Fruit fly (Drosophila melanogaster) whole organism, prepupa: ENCODE measurements around the gene CG42680.
A peak's percentile ranks its signal among the peaks of the same experiment; 100 is the strongest.

Experiments
- Blimp-1 ChIP-seq: fragments of 200-800 bp; sonication (Bioruptor generic); optimal IDR thresholded peaks from 3 replicates; lab custom pipeline; 2017; ENCODE audit warnings: missing biosample characterization, missing genetic modification characterization, mild to moderate bottlenecking, moderate library complexity, missing genetic modification reagents
- CG10631 ChIP-seq: fragments of 200-800 bp; sonication (Bioruptor generic); optimal IDR thresholded peaks from 2 replicates; lab custom pipeline; 2016; ENCODE audit warnings: missing biosample characterization, missing genetic modification characterization
- CG10669 ChIP-seq: fragments of 200-800 bp; sonication (Bioruptor generic); optimal IDR thresholded peaks from 3 replicates; lab custom pipeline; 2018; ENCODE audit warnings: missing biosample characterization, mild to moderate bottlenecking, missing genetic modification characterization, moderate library complexity
- CG11294 ChIP-seq: fragments of 200-800 bp; sonication (Bioruptor generic); IDR thresholded peaks from 2 replicates; pipeline ENCODE4 v1.3.6; 2022; ENCODE audit warnings: missing biosample characterization, missing genetic modification characterization
- CG11762 ChIP-seq: fragments of 200-800 bp; sonication (Bioruptor generic); optimal IDR thresholded peaks from 3 replicates; lab custom pipeline; 2016; ENCODE audit warnings: missing biosample characterization, missing genetic modification characterization; ENCODE audit not compliant: insufficient read depth
- CG15336 ChIP-seq: fragments of 200-800 bp; sonication (Bioruptor generic); IDR thresholded peaks from 2 replicates; pipeline ENCODE4 v1.3.6; 2022; ENCODE audit warnings: missing biosample characterization, missing genetic modification characterization
- CG1621 ChIP-seq: fragments of 200-800 bp; sonication (Bioruptor generic); optimal IDR thresholded peaks from 3 replicates; lab custom pipeline; 2018; ENCODE audit warnings: missing biosample characterization, mild to moderate bottlenecking, missing genetic modification characterization
- CG3032 ChIP-seq: fragments of 200-800 bp; optimal IDR thresholded peaks from 2 replicates; lab custom pipeline; 2019; ENCODE audit warnings: missing biosample characterization, mild to moderate bottlenecking, missing genetic modification characterization, moderate library complexity
- CG32006 ChIP-seq: fragments of 200-800 bp; sonication (Bioruptor generic); optimal IDR thresholded peaks from 3 replicates; lab custom pipeline; 2017; ENCODE audit warnings: missing biosample characterization, mild to moderate bottlenecking, missing genetic modification characterization
- CG3919 ChIP-seq: fragments of 200-800 bp; sonication (Bioruptor generic); optimal IDR thresholded peaks from 3 replicates; lab custom pipeline; 2016; ENCODE audit warnings: missing biosample characterization, missing genetic modification characterization
- CG4318 ChIP-seq: fragments of 200-800 bp; sonication (Bioruptor generic); optimal IDR thresholded peaks from 3 replicates; lab custom pipeline; 2017; ENCODE audit warnings: missing biosample characterization, mild to moderate bottlenecking, missing genetic modification characterization
- CG6163 ChIP-seq: fragments of 200-800 bp; sonication (Bioruptor generic); IDR thresholded peaks from 3 replicates; pipeline ENCODE4 v1.3.6; 2022; ENCODE audit warnings: missing biosample characterization, missing genetic modification characterization
- CG6276 ChIP-seq: fragments of 200-800 bp; sonication (Bioruptor generic); optimal IDR thresholded peaks from 2 replicates; lab custom pipeline; 2017; ENCODE audit warnings: missing biosample characterization, mild to moderate bottlenecking, missing genetic modification characterization
- CG6792 ChIP-seq: fragments of 200-800 bp; sonication (Bioruptor generic); optimal IDR thresholded peaks from 3 replicates; lab custom pipeline; 2016; ENCODE audit warnings: missing biosample characterization, missing genetic modification characterization
- CG8119 ChIP-seq: fragments of 200-800 bp; sonication (Bioruptor generic); IDR thresholded peaks from 3 replicates; pipeline ENCODE4 v1.3.6; 2022; ENCODE audit warnings: missing biosample characterization, missing genetic modification characterization
- CG8319 ChIP-seq: fragments of 200-800 bp; sonication (Bioruptor generic); optimal IDR thresholded peaks from 3 replicates; lab custom pipeline; 2016; ENCODE audit warnings: missing biosample characterization, missing genetic modification characterization
- Eip75B ChIP-seq: fragments of 200-800 bp; sonication (Bioruptor generic); optimal IDR thresholded peaks from 3 replicates; lab custom pipeline; 2016; ENCODE audit warnings: missing biosample characterization, missing genetic modification characterization
- Eip78C ChIP-seq: fragments of 200-800 bp; sonication (Bioruptor generic); peaks from one replicate; lab custom pipeline; 2016; ENCODE audit warnings: missing biosample characterization, missing genetic modification characterization
- Eip93F ChIP-seq: fragments of 200-800 bp; sonication (Bioruptor generic); optimal IDR thresholded peaks from 2 replicates; lab custom pipeline; 2016; ENCODE audit warnings: missing biosample characterization, mild to moderate bottlenecking, missing genetic modification characterization
- Ets21C ChIP-seq: fragments of 200-800 bp; sonication (Bioruptor generic); optimal IDR thresholded peaks from 3 replicates; lab custom pipeline; 2016; ENCODE audit warnings: missing biosample characterization, missing genetic modification characterization
- Ets96B ChIP-seq: fragments of 200-800 bp; optimal IDR thresholded peaks from 2 replicates; lab custom pipeline; 2019; ENCODE audit warnings: missing biosample characterization, mild to moderate bottlenecking, missing genetic modification characterization, moderate library complexity
- Gug ChIP-seq: fragments of 200-800 bp; sonication (Bioruptor generic); IDR thresholded peaks from 2 replicates; pipeline ENCODE4 v1.3.6; 2022; ENCODE audit warnings: missing biosample characterization, missing genetic modification characterization
- Hr39 ChIP-seq: fragments of 200-800 bp; sonication (Bioruptor generic); optimal IDR thresholded peaks from 2 replicates; lab custom pipeline; 2016; ENCODE audit warnings: missing biosample characterization, missing genetic modification characterization
- Hr4 ChIP-seq: fragments of 200-800 bp; sonication (Bioruptor generic); optimal IDR thresholded peaks from 3 replicates; lab custom pipeline; 2016; ENCODE audit warnings: missing biosample characterization, missing genetic modification characterization
- Met ChIP-seq: fragments of 200-800 bp; sonication (Bioruptor generic); optimal IDR thresholded peaks from 3 replicates; lab custom pipeline; 2016; ENCODE audit warnings: missing biosample characterization, missing genetic modification characterization
- OdsH ChIP-seq: fragments of 200-800 bp; sonication (Bioruptor generic); optimal IDR thresholded peaks from 3 replicates; lab custom pipeline; 2016; ENCODE audit warnings: missing biosample characterization, missing genetic modification characterization
- Smox ChIP-seq: fragments of 200-800 bp; sonication (Bioruptor generic); optimal IDR thresholded peaks from 3 replicates; lab custom pipeline; 2016; ENCODE audit warnings: missing biosample characterization, missing genetic modification characterization
- Sox102F ChIP-seq: fragments of 200-800 bp; sonication (Bioruptor generic); optimal IDR thresholded peaks from 2 replicates; lab custom pipeline; 2016; ENCODE audit warnings: missing biosample characterization, mild to moderate bottlenecking, missing genetic modification characterization
- Sox14 ChIP-seq: fragments of 200-800 bp; sonication (Bioruptor generic); optimal IDR thresholded peaks from 3 replicates; lab custom pipeline; 2016; ENCODE audit warnings: missing biosample characterization, missing genetic modification characterization
- Sox15 ChIP-seq: fragments of 200-800 bp; sonication (Bioruptor generic); optimal IDR thresholded peaks from 3 replicates; lab custom pipeline; 2016; ENCODE audit warnings: missing biosample characterization, missing genetic modification characterization
- achi ChIP-seq: fragments of 200-800 bp; sonication (Bioruptor generic); optimal IDR thresholded peaks from 3 replicates; lab custom pipeline; 2016; ENCODE audit warnings: missing biosample characterization, missing genetic modification characterization
- acj6 ChIP-seq: fragments of 200-800 bp; sonication (Bioruptor generic); optimal IDR thresholded peaks from 3 replicates; lab custom pipeline; 2016; ENCODE audit warnings: missing biosample characterization, missing genetic modification characterization
- cyc ChIP-seq: fragments of 200-800 bp; sonication (Bioruptor generic); optimal IDR thresholded peaks from 3 replicates; lab custom pipeline; 2016; ENCODE audit warnings: missing biosample characterization, missing genetic modification characterization
- dac ChIP-seq: fragments of 200-800 bp; sonication (Bioruptor generic); optimal IDR thresholded peaks from 2 replicates; lab custom pipeline; 2017; ENCODE audit warnings: missing biosample characterization, mild to moderate bottlenecking, missing genetic modification characterization
- dsx ChIP-seq: fragments of 200-800 bp; optimal IDR thresholded peaks from 3 replicates; lab custom pipeline; 2019; ENCODE audit warnings: missing biosample characterization, mild to moderate bottlenecking, missing genetic modification characterization, moderate library complexity; ENCODE audit not compliant: poor library complexity, severe bottlenecking
- eg ChIP-seq: fragments of 200-800 bp; sonication (Bioruptor generic); IDR thresholded peaks from 3 replicates; pipeline ENCODE4 v1.3.6; 2022; ENCODE audit warnings: missing biosample characterization, missing genetic modification characterization
- esn ChIP-seq: fragments of 200-800 bp; sonication (Bioruptor generic); optimal IDR thresholded peaks from 2 replicates; lab custom pipeline; 2016; ENCODE audit warnings: missing biosample characterization, mild to moderate bottlenecking, missing genetic modification characterization, moderate library complexity
- fd59A ChIP-seq: fragments of 200-800 bp; sonication (Bioruptor generic); optimal IDR thresholded peaks from 2 replicates; lab custom pipeline; 2017; ENCODE audit warnings: missing biosample characterization, mild to moderate bottlenecking, missing genetic modification characterization, missing genetic modification reagents
- fd85E ChIP-seq: fragments of 200-800 bp; sonication (Bioruptor generic); optimal IDR thresholded peaks from 3 replicates; lab custom pipeline; 2016; ENCODE audit warnings: missing biosample characterization, missing genetic modification characterization
- fkh ChIP-seq: fragments of 200-800 bp; sonication (Bioruptor generic); optimal IDR thresholded peaks from 3 replicates; lab custom pipeline; 2017; ENCODE audit warnings: missing biosample characterization, mild to moderate bottlenecking, missing genetic modification characterization, moderate library complexity
- lz ChIP-seq: fragments of 200-800 bp; sonication (Bioruptor generic); optimal IDR thresholded peaks from 3 replicates; lab custom pipeline; 2016; ENCODE audit warnings: missing biosample characterization, missing genetic modification characterization
- net ChIP-seq: fragments of 200-800 bp; sonication (Bioruptor generic); optimal IDR thresholded peaks from 3 replicates; lab custom pipeline; 2016; ENCODE audit warnings: missing biosample characterization, missing genetic modification characterization
- pdm3 ChIP-seq: fragments of 200-800 bp; sonication (Bioruptor generic); optimal IDR thresholded peaks from 3 replicates; lab custom pipeline; 2016; ENCODE audit warnings: missing biosample characterization, missing genetic modification characterization
- salr ChIP-seq, 2 experiments: fragments of 200-800 bp; sonication (Bioruptor generic); optimal IDR thresholded peaks; 3 replicates each; lab custom pipeline; 2016 to 2018; ENCODE audit warnings: missing biosample characterization in 2 of 2, missing genetic modification characterization in 2 of 2, mild to moderate bottlenecking in 1 of 2
- vri ChIP-seq: fragments of 200-800 bp; sonication (Bioruptor generic); optimal IDR thresholded peaks from 3 replicates; lab custom pipeline; 2016; ENCODE audit warnings: missing biosample characterization, mild to moderate bottlenecking, missing genetic modification characterization

CG42680 gene

DNA sequence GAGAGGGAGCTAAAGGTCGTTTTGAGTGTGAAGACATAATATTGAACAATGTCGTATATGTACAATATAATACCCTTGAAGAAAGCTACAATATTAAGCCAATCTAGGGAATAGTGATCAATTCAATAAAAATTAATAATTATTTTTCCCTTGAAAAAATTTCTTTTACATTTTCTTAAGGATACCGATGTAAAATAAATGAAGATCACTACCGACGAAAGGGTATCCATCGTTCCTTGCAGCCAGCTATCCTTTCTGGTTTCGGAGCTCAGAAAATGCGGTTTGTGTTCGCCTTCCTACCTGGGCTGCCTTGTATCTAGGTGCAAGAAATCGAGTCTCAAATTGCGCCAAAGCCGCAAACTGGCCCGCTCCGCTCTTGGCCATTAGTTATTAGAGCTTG is 36.6 kb upstream of the CG42680 start:
- TF ChIP-seq CG1621 (tag; lab: Kevin White, UChicago) (no peak), OdsH (GFP tag; lab: Kevin White, UChicago) (peak; percentile 54), Eip75B (GFP tag; lab: Kevin White, UChicago) (no peak), Sox102F (GFP tag; lab: Kevin White, UChicago) (no peak), CG3919 (GFP tag; lab: Kevin White, UChicago) (peak; percentile 31), Sox14 (GFP tag; lab: Kevin White, UChicago) (no peak), cyc (GFP tag; lab: Kevin White, UChicago) (no peak), fd59A (GFP tag; lab: Kevin White, UChicago) (no peak), esn (GFP tag; lab: Kevin White, UChicago) (no peak), achi (GFP tag; lab: Kevin White, UChicago) (peak; percentile 23), CG6163 (GFP tag; lab: Robert Waterston, UW) (peak; percentile 57; the same call in 2 of the 3 replicates), Ets96B (tag; lab: Kevin White, UChicago) (peak; percentile 16), CG10669 (GFP tag; lab: Kevin White, UChicago) (no peak), CG15336 (GFP tag; lab: Robert Waterston, UW) (peak; percentile 71), Eip93F (GFP tag; lab: Kevin White, UChicago) (no peak), Ets21C (GFP tag; lab: Kevin White, UChicago) (no peak), CG32006 (GFP tag; lab: Kevin White, UChicago) (peak; percentile 57), CG3032 (tag; lab: Kevin White, UChicago) (no peak), Blimp-1 (no peak), Hr4 (GFP tag; lab: Kevin White, UChicago) (peak; percentile 38), vri (GFP tag; lab: Kevin White, UChicago) (no peak), CG8119 (GFP tag; lab: Robert Waterston, UW) (peak; percentile 63; the same call in 2 of the 3 replicates), net (GFP tag; lab: Kevin White, UChicago) (peak; percentile 0), CG11762 (GFP tag; lab: Kevin White, UChicago) (no peak), CG10631 (peak; percentile 34), Eip78C (GFP tag; lab: Kevin White, UChicago) (peak; percentile 72), CG11294 (GFP tag; lab: Robert Waterston, UW) (0 out of 2 replicates have a peak, but pooled peaks have one; percentile 21), CG4318 (GFP tag; lab: Kevin White, UChicago) (no peak), CG6276 (GFP tag; lab: Kevin White, UChicago) (peak; percentile 24), pdm3 (GFP tag; lab: Kevin White, UChicago) (peak; percentile 28), eg (peak; percentile 75), CG6792 (GFP tag; lab: Kevin White, UChicago) (no peak), acj6 (GFP tag; lab: Kevin White, UChicago) (peak; percentile 38), Sox15 (GFP tag; lab: Kevin White, UChicago) (no peak), fkh (GFP tag; lab: Kevin White, UChicago) (no peak), CG8319 (GFP tag; lab: Kevin White, UChicago) (no peak), Hr39 (peak; percentile 0), dac (GFP tag; lab: Kevin White, UChicago) (no peak), Gug (GFP tag; lab: Robert Waterston, UW) (peak; percentile 53)

DNA sequence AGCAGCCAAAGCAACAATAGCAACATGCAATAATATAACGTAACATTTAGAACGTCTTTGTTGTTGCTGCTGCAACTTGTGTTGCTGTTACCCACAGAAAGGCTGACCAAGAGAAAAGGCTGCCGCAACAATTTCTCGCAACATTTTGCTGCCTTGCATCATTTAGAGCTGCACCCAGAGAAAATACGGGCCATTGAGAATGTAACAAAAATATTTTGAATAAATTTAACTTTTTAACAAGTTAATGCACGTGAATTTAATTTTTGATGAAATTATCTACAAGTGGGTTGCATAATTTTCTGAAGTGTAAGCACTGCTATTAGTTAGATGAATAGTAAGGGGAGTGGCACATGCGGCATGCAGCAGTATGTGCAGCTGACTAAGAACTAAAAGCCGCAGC is 35.8 kb upstream of the CG42680 start:
- TF ChIP-seq CG11762 (GFP tag; lab: Kevin White, UChicago) (peak; percentile 33), CG10669 (GFP tag; lab: Kevin White, UChicago) (peak; percentile 11), Hr39 (peak; percentile 10), CG6163 (GFP tag; lab: Robert Waterston, UW) (peak; percentile 88), Sox102F (GFP tag; lab: Kevin White, UChicago) (no peak), cyc (GFP tag; lab: Kevin White, UChicago) (peak; percentile 27), net (GFP tag; lab: Kevin White, UChicago) (peak; percentile 59), CG6276 (GFP tag; lab: Kevin White, UChicago) (peak; percentile 70), Blimp-1 (no peak), Hr4 (GFP tag; lab: Kevin White, UChicago) (peak; percentile 66), fd85E (GFP tag; lab: Kevin White, UChicago) (no peak), Ets21C (GFP tag; lab: Kevin White, UChicago) (no peak), CG3032 (tag; lab: Kevin White, UChicago) (no peak), dac (GFP tag; lab: Kevin White, UChicago) (peak; percentile 50), CG8319 (GFP tag; lab: Kevin White, UChicago) (no peak), Eip75B (GFP tag; lab: Kevin White, UChicago) (peak; percentile 60), eg (peak; percentile 82), Sox15 (GFP tag; lab: Kevin White, UChicago) (no peak), lz (no peak), vri (GFP tag; lab: Kevin White, UChicago) (no peak), CG1621 (tag; lab: Kevin White, UChicago) (no peak), CG15336 (GFP tag; lab: Robert Waterston, UW) (peak; percentile 83), Sox14 (GFP tag; lab: Kevin White, UChicago) (peak; percentile 76), Gug (GFP tag; lab: Robert Waterston, UW) (peak; percentile 76), Eip78C (GFP tag; lab: Kevin White, UChicago) (peak; percentile 91), dsx (peak; percentile 11), CG32006 (GFP tag; lab: Kevin White, UChicago) (peak; percentile 82), Smox (GFP tag; lab: Kevin White, UChicago) (no peak), CG10631 (peak; percentile 62), Met (GFP tag; lab: Kevin White, UChicago) (peak; percentile 44), esn (GFP tag; lab: Kevin White, UChicago) (peak; percentile 18), salr (GFP tag; optimal IDR thresholded peaks at IDR 0.05; lab: Kevin White, UChicago) (peak in 1 of 2 experiments; percentile 70)
